Worm (Caenorhabditis elegans): ENCODE data around the gene gldc-1.
A peak's percentile ranks its signal among the peaks of the same experiment; 100 is the strongest.

Gene gldc-1

DNA sequence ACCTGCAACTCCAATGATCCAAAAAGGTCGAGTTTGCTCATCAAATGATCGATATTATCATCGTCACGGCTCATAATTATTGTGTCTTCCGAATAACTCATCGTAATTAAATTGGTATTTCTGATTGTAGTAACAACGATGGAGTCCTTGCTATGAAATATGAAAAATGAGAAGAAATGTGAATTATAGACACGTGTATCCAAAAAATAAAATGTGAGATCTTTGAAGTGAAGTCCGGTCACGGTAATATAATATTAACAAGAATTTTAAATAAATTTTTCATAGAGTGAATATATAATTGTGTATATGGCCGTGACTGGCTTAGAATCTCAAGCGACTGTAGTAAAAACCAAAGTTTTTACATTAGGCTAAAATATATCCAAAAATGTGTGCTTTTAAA is 16.8 kb downstream of the gldc-1 start, which contains the start of gene H12I13.1:
Gene H12I13.1 (minus strand): TSS at position 101 of the 400 bp plus-strand sequence.
- TF ChIP-seq ztf-11 (tag; optimal IDR thresholded peaks at IDR 0.05) (no peak), unc-39 (tag; optimal IDR thresholded peaks at IDR 0.05) (no peak), flh-1 (GFP tag; optimal IDR thresholded peaks at IDR 0.05) (no peak), lin-13 (tag; optimal IDR thresholded peaks at IDR 0.05) (no peak), nhr-76 (tag; optimal IDR thresholded peaks at IDR 0.05) (no peak), zip-8 (tag; optimal IDR thresholded peaks at IDR 0.05) (no peak)

DNA sequence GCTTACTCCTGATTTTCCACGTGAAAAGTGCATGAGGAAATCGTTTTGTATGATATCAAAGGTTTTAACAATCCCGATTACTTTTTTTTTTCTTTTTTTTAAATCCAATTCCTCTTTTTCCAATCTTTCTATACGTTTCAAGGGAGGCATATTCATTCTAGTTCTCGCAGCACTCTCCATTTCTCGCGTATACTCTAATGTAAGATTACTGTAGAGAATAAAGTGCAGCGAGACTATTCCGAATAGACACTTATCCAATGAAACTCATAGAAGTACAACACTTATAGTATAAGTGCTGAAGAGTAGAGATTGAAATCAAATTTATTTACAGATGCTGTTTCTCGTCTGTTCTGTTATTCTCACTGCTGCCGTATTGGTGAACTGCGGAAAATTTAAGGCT is 27.4 kb downstream of the gldc-1 start, which contains the start of gene H12I13.6:
Gene H12I13.6 (plus strand): TSS at position 301 of the 400 bp plus-strand sequence.
- TF ChIP-seq nhr-12 (tag; optimal IDR thresholded peaks at IDR 0.05) (no peak), unc-120 (tag; optimal IDR thresholded peaks at IDR 0.05; ENCODE audit: poor library complexity, severe bottlenecking) (no peak), ztf-11 (tag; optimal IDR thresholded peaks at IDR 0.05) (no peak), flh-1 (GFP tag; optimal IDR thresholded peaks at IDR 0.05) (no peak), tbx-8 (GFP tag; optimal IDR thresholded peaks at IDR 0.05) (no peak)

DNA sequence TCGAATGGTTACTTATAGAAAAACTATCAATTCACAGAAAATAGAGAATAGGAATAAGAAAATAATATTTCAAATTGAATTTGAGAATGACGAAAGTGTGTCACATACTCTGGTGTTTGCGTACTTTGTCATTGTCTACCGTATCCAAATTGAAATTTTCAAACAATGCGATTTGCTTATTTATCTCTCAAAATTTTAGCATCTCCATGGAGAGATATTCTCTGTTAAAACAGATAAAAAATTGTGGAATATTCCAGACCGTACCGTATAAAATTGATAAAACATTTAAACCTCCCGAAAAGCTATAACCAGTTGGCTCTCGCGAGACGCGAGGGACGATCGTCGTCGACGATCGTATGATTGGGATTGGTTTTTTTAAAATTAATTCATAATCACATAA is 30.5 kb downstream of the gldc-1 start, which contains the start of gene fbf-1:
Gene fbf-1 (minus strand): TSS at position 101 of the 400 bp plus-strand sequence.
- no peak for TF ChIP-seq nhr-2 (tag; optimal IDR thresholded peaks at IDR 0.05)

DNA sequence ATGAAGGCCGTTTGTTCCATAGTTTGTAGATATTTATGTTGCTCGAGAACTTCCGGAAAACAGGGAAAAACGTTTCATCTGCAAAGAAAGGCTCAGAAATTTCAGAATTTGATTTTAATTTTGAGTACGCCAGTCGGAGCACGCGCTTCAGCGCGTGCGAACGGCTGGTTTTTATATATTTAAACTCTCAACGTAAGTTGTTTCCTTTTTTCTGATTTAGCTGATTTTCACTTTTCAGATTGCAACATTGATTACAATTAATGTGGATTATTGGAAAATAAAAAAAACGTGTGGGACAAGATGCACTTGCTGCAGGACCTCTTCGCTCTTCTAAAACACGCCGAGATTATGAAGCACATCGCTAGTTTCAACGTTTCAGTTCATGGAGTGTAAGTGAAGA is 32.4 kb downstream of the gldc-1 start, which contains the start of gene F21H12.3:
Gene F21H12.3 (plus strand): TSS at position 301 of the 400 bp plus-strand sequence.
- no peak for TF ChIP-seq ztf-11 (tag; optimal IDR thresholded peaks at IDR 0.05)
- TF ChIP-seq zip-8 (tag; optimal IDR thresholded peaks at IDR 0.05) = no peak
- no peak for TF ChIP-seq mls-2 (tag; optimal IDR thresholded peaks at IDR 0.05)
- no peak for TF ChIP-seq nhr-12 (tag; optimal IDR thresholded peaks at IDR 0.05)
- no peak for TF ChIP-seq nhr-237 (tag; optimal IDR thresholded peaks at IDR 0.05)
- TF ChIP-seq tbx-8 (GFP tag; optimal IDR thresholded peaks at IDR 0.05) = no peak
- TF ChIP-seq nhr-28 (tag; optimal IDR thresholded peaks at IDR 0.05) = no peak
- TF ChIP-seq ceh-39 (tag; optimal IDR thresholded peaks at IDR 0.05) = no peak
- no peak for TF ChIP-seq bed-3 (GFP tag; optimal IDR thresholded peaks at IDR 0.05)

DNA sequence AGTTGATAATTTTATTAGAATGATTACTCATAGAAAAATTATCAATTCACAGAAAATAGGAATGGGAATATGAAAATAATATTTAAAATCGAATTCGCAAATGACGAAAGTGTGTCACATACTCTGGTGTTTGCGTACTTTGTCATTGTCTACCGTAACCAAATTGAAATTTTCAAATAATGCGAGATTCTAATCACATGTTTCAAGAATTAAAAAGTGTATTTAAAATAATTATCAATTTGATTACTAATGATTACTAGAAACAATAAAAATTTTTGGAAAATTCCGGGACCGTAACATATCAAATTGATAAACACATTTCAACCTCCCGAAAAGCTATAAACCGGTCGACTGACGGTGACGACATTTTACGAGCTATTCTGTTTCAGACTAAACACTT is 41.2 kb downstream of the gldc-1 start, which contains the start of the genes fbf-2 and nspg-3:
Gene fbf-2 (minus strand): TSS at position 101 of the 400 bp plus-strand sequence.
Gene nspg-3 (plus strand): TSS at position 388 of the 400 bp plus-strand sequence.
- TF ChIP-seq zip-8 (tag; optimal IDR thresholded peaks at IDR 0.05) = no peak
- TF ChIP-seq snpc-4 (tag; optimal IDR thresholded peaks at IDR 0.05) = no peak
- TF ChIP-seq sem-2 (GFP tag; optimal IDR thresholded peaks at IDR 0.05) = no peak
- no peak for TF ChIP-seq unc-120 (tag; optimal IDR thresholded peaks at IDR 0.05; ENCODE audit: poor library complexity, severe bottlenecking)
- no peak for TF ChIP-seq ztf-11 (tag; optimal IDR thresholded peaks at IDR 0.05)
- no peak for TF ChIP-seq sptf-1 (tag; optimal IDR thresholded peaks at IDR 0.05)
- TF ChIP-seq unc-62 (GFP tag; optimal IDR thresholded peaks at IDR 0.05) = no peak
- no peak for TF ChIP-seq tbx-8 (GFP tag; optimal IDR thresholded peaks at IDR 0.05)
- TF ChIP-seq elt-3 (tag; optimal IDR thresholded peaks at IDR 0.05) = no peak
- TF ChIP-seq lin-32 (GFP tag; optimal IDR thresholded peaks at IDR 0.05) = no peak

DNA sequence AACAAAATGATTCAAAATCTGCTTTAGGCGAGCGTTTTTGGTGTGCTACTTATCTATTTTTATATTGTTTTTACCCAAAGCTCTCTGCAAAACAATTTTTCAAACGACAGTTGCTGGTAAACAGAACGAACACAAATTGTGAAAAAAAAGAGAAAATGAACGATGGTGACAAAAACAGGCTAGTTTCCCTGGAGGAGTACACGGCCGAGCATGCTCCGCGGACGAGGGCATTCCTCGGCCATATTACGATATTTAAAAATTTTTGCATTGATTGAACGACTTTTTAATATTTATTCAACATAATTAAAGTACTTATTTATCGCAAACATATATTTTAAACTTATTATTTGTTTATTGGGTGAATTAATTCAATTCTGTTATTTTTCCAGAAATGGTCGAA is 47.2 kb downstream of the gldc-1 start, which contains the start of the genes tpp-2 and rbbp-5:
Gene tpp-2 (minus strand): TSS at position 157 of the 400 bp plus-strand sequence.
Gene rbbp-5 (plus strand): TSS at position 390 of the 400 bp plus-strand sequence.
- TF ChIP-seq mls-2 (tag; optimal IDR thresholded peaks at IDR 0.05) (no peak), ham-2 (GFP tag; optimal IDR thresholded peaks at IDR 0.05) (peak; percentile 24)

DNA sequence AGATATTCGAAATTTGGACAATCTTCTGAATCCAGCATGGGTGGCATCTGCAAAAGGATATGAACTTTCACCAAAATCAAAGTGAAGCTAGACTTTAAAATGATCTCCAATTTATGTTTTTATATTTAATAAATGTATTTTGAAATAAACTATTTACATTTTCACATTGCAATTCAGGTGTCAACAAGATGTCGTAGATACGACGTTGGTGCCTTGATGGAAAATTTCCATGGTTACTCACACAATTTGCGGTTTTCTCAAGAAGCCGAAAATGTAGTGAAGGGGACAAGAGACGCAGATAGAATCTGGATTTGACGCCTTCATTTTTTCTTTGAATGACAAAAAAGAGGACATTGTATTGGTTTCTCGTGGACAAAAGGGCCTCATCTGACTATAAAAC is 49.3 kb downstream of the gldc-1 start, which contains the start of gene rgs-3:
Gene rgs-3 (plus strand): TSS at position 301 of the 400 bp plus-strand sequence.
- TF ChIP-seq nhr-28 (tag; optimal IDR thresholded peaks at IDR 0.05) = no peak
- no peak for TF ChIP-seq ceh-39 (tag; optimal IDR thresholded peaks at IDR 0.05)
- TF ChIP-seq pha-4 (tag; optimal IDR thresholded peaks at IDR 0.05) = no peak
- no peak for TF ChIP-seq zip-8 (tag; optimal IDR thresholded peaks at IDR 0.05)
- no peak for TF ChIP-seq nhr-76 (tag; optimal IDR thresholded peaks at IDR 0.05)
- TF ChIP-seq sem-2 (GFP tag; optimal IDR thresholded peaks at IDR 0.05) = no peak
- no peak for TF ChIP-seq blmp-1 (tag; optimal IDR thresholded peaks at IDR 0.05)
- TF ChIP-seq mab-5 (tag; optimal IDR thresholded peaks at IDR 0.05) = no peak
- TF ChIP-seq unc-120 (tag; optimal IDR thresholded peaks at IDR 0.05; ENCODE audit: poor library complexity, severe bottlenecking) = no peak
- TF ChIP-seq ceh-83 (GFP tag; optimal IDR thresholded peaks at IDR 0.05) = no peak
- TF ChIP-seq nhr-237 (tag; optimal IDR thresholded peaks at IDR 0.05) = no peak
- TF ChIP-seq ham-2 (GFP tag; optimal IDR thresholded peaks at IDR 0.05) = no peak
- no peak for TF ChIP-seq bed-3 (GFP tag; optimal IDR thresholded peaks at IDR 0.05)
- no peak for TF ChIP-seq cnd-1 (tag; optimal IDR thresholded peaks at IDR 0.05)
